Fruit fly (Drosophila melanogaster) whole organism, larva: ENCODE measurements around the gene CG3156.

Source experiments
- noc ChIP-seq: fragments of 200-800 bp; sonication (Bioruptor generic); optimal IDR thresholded peaks from 3 replicates; lab custom pipeline; 2019; ENCODE audit warnings: missing biosample characterization, mild to moderate bottlenecking, missing genetic modification characterization, moderate library complexity

Gene CG3156

DNA sequence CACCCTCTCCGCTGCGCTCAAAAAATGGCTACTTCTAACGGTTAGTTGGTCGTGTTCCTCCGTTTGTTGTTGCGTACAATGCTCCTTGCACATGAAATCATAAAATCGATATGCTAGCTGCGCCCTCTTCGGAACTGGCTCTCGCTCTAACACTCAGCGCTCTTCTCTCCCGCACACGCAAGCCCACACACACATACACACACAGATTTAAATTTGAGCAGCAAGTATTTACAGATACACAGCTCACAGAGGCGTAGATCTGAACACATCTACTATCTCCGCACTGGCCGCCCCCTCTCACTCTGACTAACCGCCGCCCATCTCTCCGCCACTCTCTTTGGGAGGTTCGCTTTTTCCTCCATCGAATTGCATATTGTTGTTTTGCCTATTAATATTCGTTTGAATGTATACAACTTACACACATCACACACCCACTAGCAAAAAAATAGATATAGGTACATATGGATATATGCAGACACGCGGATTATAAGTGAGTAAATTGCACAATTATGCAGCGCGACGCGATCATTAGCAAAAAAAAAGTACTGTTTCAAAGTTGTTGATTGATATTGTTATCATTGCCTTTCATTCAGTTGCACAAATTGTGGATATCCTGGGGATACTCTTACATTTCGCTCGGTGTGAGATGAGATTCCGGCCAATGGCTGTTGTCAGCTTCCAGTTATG, 34.8 kb downstream of the CG3156 start:
- peak; percentile 76 for TF ChIP-seq noc

dm6 chrX:523179-523851, 35.6 kb downstream of the CG3156 start, which contains the start of gene elav:
elav (minus strand) TSS chrX:523226.
- TF ChIP-seq noc, result peak; percentile 99

dm6 chrX:524331-524730, 36.7 kb downstream of the CG3156 start:
- TF ChIP-seq noc, result no peak

dm6 chrX:525610-526009, 37.9 kb downstream of the CG3156 start:
- no peak for TF ChIP-seq noc

DNA sequence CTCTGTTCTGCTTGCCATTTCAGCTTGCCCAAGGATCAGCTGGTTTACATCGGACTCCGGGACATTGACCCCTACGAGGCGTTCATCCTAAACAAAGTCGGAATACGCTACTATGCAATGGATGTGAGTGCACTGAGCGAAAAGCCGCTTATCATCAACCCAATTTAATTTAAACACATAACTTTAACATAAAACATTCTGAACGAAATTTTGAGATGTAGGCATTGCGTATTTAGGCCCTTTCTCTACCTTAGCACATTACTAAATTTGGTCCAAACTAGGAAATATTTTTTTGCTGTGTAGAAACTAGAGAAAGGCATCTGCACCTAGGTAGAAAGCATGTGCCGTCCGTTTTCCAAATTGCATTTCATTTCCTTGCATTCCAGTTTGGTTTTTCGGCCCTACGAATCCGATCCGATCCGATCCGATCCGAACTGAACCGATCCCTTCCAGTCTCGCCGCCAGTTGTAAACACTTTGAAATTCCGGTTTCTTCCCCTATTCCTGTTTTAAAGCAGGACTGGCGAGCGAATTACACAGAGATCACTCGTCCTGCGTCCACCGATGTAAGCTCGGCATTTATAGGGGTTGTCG, 38.9 kb downstream of the CG3156 start:
- no peak for TF ChIP-seq noc

DNA sequence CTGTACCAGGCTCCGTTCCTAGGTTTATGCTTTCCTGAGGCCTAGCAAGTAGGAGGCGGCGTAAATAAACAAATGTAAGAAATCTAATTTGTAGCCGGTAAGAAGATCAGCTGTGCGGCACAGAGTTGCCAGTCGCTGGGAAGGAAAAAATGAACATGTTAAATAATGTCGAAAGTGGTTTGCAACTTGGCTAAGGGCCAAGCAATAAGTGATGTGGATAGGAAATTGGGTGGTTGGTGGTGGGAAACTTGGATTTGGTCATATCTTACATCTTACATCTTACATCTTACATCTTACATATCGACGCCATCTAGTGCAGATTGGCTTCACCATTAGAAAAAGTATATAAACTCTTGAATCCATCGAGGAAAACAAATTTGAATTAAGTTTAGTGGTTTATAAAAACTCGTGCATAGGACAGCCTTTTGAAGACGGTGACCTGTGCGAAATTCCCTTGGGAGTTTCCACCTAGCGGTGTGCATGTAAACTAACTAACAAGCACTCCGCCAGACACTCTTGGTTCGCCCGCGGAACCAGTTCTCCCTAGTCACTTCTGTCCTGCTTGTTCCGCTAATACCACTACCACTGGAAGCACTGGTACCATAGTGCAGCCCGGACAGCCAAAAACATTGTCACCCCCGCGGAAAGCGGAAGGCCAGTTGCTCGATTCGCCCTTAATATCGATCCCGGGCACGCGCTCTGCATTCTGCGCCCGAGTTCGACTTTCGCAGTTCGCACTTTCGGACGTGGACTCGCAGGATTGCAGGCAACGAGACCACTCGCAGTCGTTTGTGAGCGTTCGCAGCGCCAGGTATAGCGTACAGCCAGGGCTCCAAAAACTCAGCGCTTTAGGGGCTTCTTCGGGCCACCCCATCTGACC, 42.3 kb downstream of the CG3156 start, which contains the start of the genes CG4293 and Appl:
Gene CG4293, minus strand, starts transcription at position 568 of the 880 bp plus-strand sequence.
Gene Appl, plus strand, starts transcription at position 778 of the 880 bp plus-strand sequence.
- no peak for TF ChIP-seq noc
